Worm (Caenorhabditis elegans) whole organism, midembryonic: Measurements from ENCODE around the gene lgc-49.

Experiments used
- T22C8.4 ChIP-seq: fragments of 200-800 bp; sonication (Bioruptor generic); IDR thresholded peaks from 2 replicates; pipeline ENCODE4 v1.3.6; 2022; ENCODE audit warnings: missing genetic modification characterization, missing compliant biosample characterization
- cog-1 ChIP-seq: sonication (generic microtip); optimal IDR thresholded peaks from 2 replicates; lab custom pipeline; 2016; ENCODE audit warnings: missing genetic modification characterization, missing compliant biosample characterization
- flt-1 ChIP-seq: fragments of 200-800 bp; sonication (Bioruptor generic); IDR thresholded peaks from 2 replicates; pipeline ENCODE4 v1.3.6; 2022; ENCODE audit warnings: missing genetic modification characterization, missing compliant biosample characterization
- klf-2 ChIP-seq: fragments of 200-800 bp; sonication (Bioruptor generic); conservative IDR thresholded peaks from 2 replicates; pipeline ENCODE4 v1.3.6; 2022; ENCODE audit warnings: missing genetic modification reagents, missing genetic modification characterization, missing compliant biosample characterization
- med-1 ChIP-seq: sonication (generic microtip); optimal IDR thresholded peaks from 2 replicates; lab custom pipeline; 2017; ENCODE audit warnings: missing genetic modification characterization, mild to moderate bottlenecking, missing compliant biosample characterization, antibody characterized with exemption, missing genetic modification reagents; ENCODE audit not compliant: insufficient read depth
- ref-1 ChIP-seq: fragments of 200-800 bp; sonication (Bioruptor generic); conservative IDR thresholded peaks from 2 replicates; pipeline ENCODE4 v1.3.6; 2022; ENCODE audit warnings: missing genetic modification reagents, missing genetic modification characterization, missing compliant biosample characterization
- tab-1 ChIP-seq: fragments of 200-800 bp; sonication (Bioruptor generic); IDR thresholded peaks from 2 replicates; pipeline ENCODE4 v1.3.6; 2022; ENCODE audit warnings: missing genetic modification characterization, missing compliant biosample characterization
- ztf-23 ChIP-seq: fragments of 200-800 bp; sonication (Bioruptor generic); IDR thresholded peaks from 2 replicates; pipeline ENCODE4 v1.3.6; 2022; ENCODE audit warnings: missing genetic modification reagents, missing genetic modification characterization, missing compliant biosample characterization
- ztf-29 ChIP-seq: fragments of 200-800 bp; sonication (Bioruptor generic); IDR thresholded peaks from 2 replicates; pipeline ENCODE4 v1.3.6; 2022; ENCODE audit warnings: missing genetic modification reagents, missing genetic modification characterization, missing compliant biosample characterization

DNA sequence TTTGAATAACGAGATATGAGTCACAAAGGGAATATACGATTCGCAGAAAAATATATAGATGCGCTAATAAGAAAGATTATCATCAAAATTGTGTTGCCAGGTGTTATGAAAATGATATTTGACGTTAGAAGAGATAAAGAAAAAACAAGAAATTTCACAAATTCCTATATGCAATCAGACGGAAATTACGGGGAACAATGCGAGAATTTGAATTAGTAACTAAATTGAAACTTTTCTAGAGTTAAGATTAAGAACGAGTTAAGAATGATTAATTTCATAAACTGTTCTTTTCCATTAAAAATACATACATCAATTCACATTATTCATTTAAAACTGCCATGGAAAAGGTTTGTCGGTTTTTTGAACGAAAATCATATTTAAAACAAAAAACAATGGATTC, 5.0 kb downstream of the lgc-49 start, which contains the start of gene clc-6:
- TF ChIP-seq cog-1 (no peak), flt-1 (GFP tag; lab: Robert Waterston, UW) (no peak), tab-1 (GFP tag; lab: Robert Waterston, UW) (no peak), T22C8.4 (GFP tag; lab: Robert Waterston, UW) (no peak), med-1 (GFP tag; lab: Kevin White, UChicago) (no peak), ztf-23 (GFP tag; lab: Robert Waterston, UW) (no peak), ref-1 (GFP tag; lab: Robert Waterston, UW) (no peak), ztf-29 (GFP tag; lab: Robert Waterston, UW) (no peak), klf-2 (GFP tag; lab: Robert Waterston, UW) (no peak)
